Fruit fly (Drosophila melanogaster): Measurements from ENCODE around the gene CG10472.

The CG10472 gene

dm6 chr3L:6076429-6076828, 13.7 kb upstream of the CG10472 start, which contains the start of gene ssp6:
TSS of gene ssp6 (plus strand) at chr3L:6076722.
- TF ChIP-seq CTCF (optimal IDR thresholded peaks at IDR 0.05) (no peak), CG8478 (optimal IDR thresholded peaks at IDR 0.05) (no peak)

dm6 chr3L:6074975-6075692, 12.4 kb upstream of the CG10472 start, which contains the start of the genes CG13295 and CG6610:
TSS of gene CG13295 (minus strand) at chr3L:6075245.
TSS of gene CG6610 (plus strand) at chr3L:6075536.
- TF ChIP-seq CTCF (optimal IDR thresholded peaks at IDR 0.05) (no peak), CG8478 (optimal IDR thresholded peaks at IDR 0.05) (no peak)

dm6 chr3L:6071454-6072189, 8.9 kb upstream of the CG10472 start, which contains the start of gene CG6602:
TSS of gene CG6602 (plus strand) at chr3L:6072139.
- TF ChIP-seq CTCF (optimal IDR thresholded peaks at IDR 0.05) (peak in 1 of 2 experiments; percentile 54), CG8478 (optimal IDR thresholded peaks at IDR 0.05) (no peak)

- TF ChIP-seq CG8478 (optimal IDR thresholded peaks at IDR 0.05) = no peak
- TF ChIP-seq CTCF (optimal IDR thresholded peaks at IDR 0.05) = no peak
These were observed 7.4 kb upstream of the CG10472 start for dm6 chr3L:6070119-6070518.

- TF ChIP-seq CTCF (optimal IDR thresholded peaks at IDR 0.05) (no peak), CG8478 (optimal IDR thresholded peaks at IDR 0.05) (no peak)
These were observed 5.5 kb upstream of the CG10472 start for dm6 chr3L:6068178-6068577.

- TF ChIP-seq CG8478 (optimal IDR thresholded peaks at IDR 0.05) (no peak), CTCF (optimal IDR thresholded peaks at IDR 0.05) (no peak)
These were observed 3.2 kb upstream of the CG10472 start, which contains the start of gene CG42269 for dm6 chr3L:6065881-6066389. TSS of gene CG42269 (plus strand) at chr3L:6066296.

- peak; percentile 61 to 65 for TF ChIP-seq CTCF (optimal IDR thresholded peaks at IDR 0.05)
- TF ChIP-seq CG8478 (optimal IDR thresholded peaks at IDR 0.05) = no peak
These were observed 3.5 kb downstream of the CG10472 start, which contains the start of gene CG6592 for dm6 chr3L:6059062-6059708. TSS of gene CG6592 (plus strand) at chr3L:6059658.

- TF ChIP-seq CG8478 (optimal IDR thresholded peaks at IDR 0.05) (no peak), CTCF (optimal IDR thresholded peaks at IDR 0.05) (peak; percentile 52 to 62)
These were observed 7.9 kb downstream of the CG10472 start, which contains the start of gene tant for dm6 chr3L:6054803-6055202. TSS of gene tant (plus strand) at chr3L:6055136.

- TF ChIP-seq CTCF (optimal IDR thresholded peaks at IDR 0.05) (no peak), CG8478 (optimal IDR thresholded peaks at IDR 0.05) (no peak)
These were observed 8.4 kb downstream of the CG10472 start, which contains the start of gene Jon65Ai for dm6 chr3L:6054343-6054742. TSS of gene Jon65Ai (minus strand) at chr3L:6054443.

dm6 chr3L:6052021-6052420, 10.7 kb downstream of the CG10472 start, which contains the start of gene Jon65Aii:
TSS of gene Jon65Aii (plus strand) at chr3L:6052321.
- no peak for TF ChIP-seq CG8478 (optimal IDR thresholded peaks at IDR 0.05)
- TF ChIP-seq CTCF (optimal IDR thresholded peaks at IDR 0.05) = no peak

dm6 chr3L:6050230-6050807, 12.4 kb downstream of the CG10472 start, which contains the start of gene Jon65Aiii:
TSS of gene Jon65Aiii (plus strand) at chr3L:6050757.
- TF ChIP-seq CTCF (optimal IDR thresholded peaks at IDR 0.05) (no peak), CG8478 (optimal IDR thresholded peaks at IDR 0.05) (no peak)

dm6 chr3L:6038720-6039205, 23.9 kb downstream of the CG10472 start, which contains the start of gene Jon65Aiv:
TSS of gene Jon65Aiv (plus strand) at chr3L:6039155.
- TF ChIP-seq CTCF (optimal IDR thresholded peaks at IDR 0.05) (no peak), CG8478 (optimal IDR thresholded peaks at IDR 0.05) (no peak)

- no peak for TF ChIP-seq CG8478 (optimal IDR thresholded peaks at IDR 0.05)
- no peak for TF ChIP-seq CTCF (optimal IDR thresholded peaks at IDR 0.05)
These were observed 25.9 kb downstream of the CG10472 start, which contains the start of gene CG6462 for dm6 chr3L:6036811-6037210. TSS of gene CG6462 (plus strand) at chr3L:6037111.

- no peak for TF ChIP-seq CTCF (optimal IDR thresholded peaks at IDR 0.05)
- TF ChIP-seq CG8478 (optimal IDR thresholded peaks at IDR 0.05) = no peak
These were observed 26.6 kb downstream of the CG10472 start for dm6 chr3L:6036141-6036540.

Data from S2 (cell line).